Fruit fly (Drosophila melanogaster) whole organism, embryonic: ENCODE measurements around the gene CG9132.

ENCODE experiments used
- C15 ChIP-seq: fragments of 200-800 bp; sonication (Bioruptor generic); IDR thresholded peaks from 3 replicates; pipeline ENCODE4 v1.3.6; 2022; ENCODE audit warnings: missing biosample characterization, missing genetic modification characterization
- CG10209 ChIP-seq: fragments of 200-800 bp; sonication (Bioruptor generic); optimal IDR thresholded peaks from 3 replicates; lab custom pipeline; 2017; ENCODE audit warnings: missing biosample characterization, mild to moderate bottlenecking, missing genetic modification characterization, missing genetic modification reagents
- CG10274 ChIP-seq: fragments of 200-800 bp; sonication (Bioruptor generic); optimal IDR thresholded peaks from 3 replicates; lab custom pipeline; 2017; ENCODE audit warnings: missing biosample characterization, mild to moderate bottlenecking, missing genetic modification characterization
- CG12104 ChIP-seq: fragments of 200-800 bp; sonication (Bioruptor generic); optimal IDR thresholded peaks from 3 replicates; lab custom pipeline; 2016; ENCODE audit warnings: missing biosample characterization, missing genetic modification characterization
- CG13123 ChIP-seq: fragments of 200-800 bp; sonication (Bioruptor generic); optimal IDR thresholded peaks from 2 replicates; lab custom pipeline; 2016; ENCODE audit warnings: missing biosample characterization, missing genetic modification characterization
- CG15011 ChIP-seq: fragments of 200-800 bp; sonication (Bioruptor generic); optimal IDR thresholded peaks from 3 replicates; lab custom pipeline; 2018; ENCODE audit warnings: missing biosample characterization, mild to moderate bottlenecking, missing genetic modification characterization
- CG15696 ChIP-seq: fragments of 200-800 bp; sonication (Bioruptor generic); optimal IDR thresholded peaks from 2 replicates; lab custom pipeline; 2019; ENCODE audit warnings: missing biosample characterization, mild to moderate bottlenecking, missing genetic modification characterization, moderate library complexity
- CG16863 ChIP-seq: fragments of 200-800 bp; sonication (Bioruptor generic); optimal IDR thresholded peaks from 3 replicates; lab custom pipeline; 2016; ENCODE audit warnings: missing biosample characterization, missing genetic modification characterization
- CG17186 ChIP-seq: fragments of 200-800 bp; sonication (Bioruptor generic); optimal IDR thresholded peaks from 3 replicates; lab custom pipeline; 2017; ENCODE audit warnings: missing biosample characterization, missing genetic modification reagents, missing genetic modification characterization
- CG17359 ChIP-seq: fragments of 200-800 bp; sonication (Bioruptor generic); optimal IDR thresholded peaks from 3 replicates; lab custom pipeline; 2018; ENCODE audit warnings: missing biosample characterization, mild to moderate bottlenecking, missing genetic modification characterization, moderate library complexity
- CG17912 ChIP-seq: fragments of 200-800 bp; sonication (Bioruptor generic); optimal IDR thresholded peaks from 2 replicates; lab custom pipeline; 2018; ENCODE audit warnings: missing biosample characterization, mild to moderate bottlenecking, missing genetic modification characterization
- CG2202 ChIP-seq: fragments of 200-800 bp; sonication (Bioruptor generic); optimal IDR thresholded peaks from 2 replicates; lab custom pipeline; 2018; ENCODE audit warnings: missing biosample characterization, mild to moderate bottlenecking, missing genetic modification characterization
- CG31388 ChIP-seq: fragments of 200-800 bp; sonication (Bioruptor generic); optimal IDR thresholded peaks from 2 replicates; lab custom pipeline; 2016; ENCODE audit warnings: missing biosample characterization, missing genetic modification characterization
- CG3163 ChIP-seq: fragments of 200-800 bp; sonication (Bioruptor generic); optimal IDR thresholded peaks from 3 replicates; lab custom pipeline; 2016; ENCODE audit warnings: missing biosample characterization, missing genetic modification characterization
- CG3726 ChIP-seq: fragments of 200-800 bp; sonication (Bioruptor generic); IDR thresholded peaks from 3 replicates; pipeline ENCODE4, ENCODE4 v1.3.6; 2022; ENCODE audit warnings: missing biosample characterization, missing genetic modification characterization
- CG3995 ChIP-seq: fragments of 200-800 bp; sonication (Bioruptor generic); optimal IDR thresholded peaks from 3 replicates; lab custom pipeline; 2016; ENCODE audit warnings: missing biosample characterization, missing genetic modification characterization
- CG4328 ChIP-seq: fragments of 200-800 bp; sonication (Bioruptor generic); optimal IDR thresholded peaks from 3 replicates; lab custom pipeline; 2017; ENCODE audit warnings: missing biosample characterization, missing genetic modification reagents, missing genetic modification characterization
- CG5180 ChIP-seq: fragments of 200-800 bp; sonication (Bioruptor generic); optimal IDR thresholded peaks from 3 replicates; lab custom pipeline; 2017; ENCODE audit warnings: missing biosample characterization, missing genetic modification characterization, mild to moderate bottlenecking, moderate library complexity, missing genetic modification reagents
- CG8765 ChIP-seq: fragments of 200-800 bp; sonication (Bioruptor generic); IDR thresholded peaks from 2 replicates; pipeline ENCODE4 v1.3.6; 2022; ENCODE audit warnings: missing biosample characterization, missing genetic modification characterization
- CG9727 ChIP-seq: fragments of 200-800 bp; sonication (Bioruptor generic); optimal IDR thresholded peaks from 3 replicates; lab custom pipeline; 2017; ENCODE audit warnings: missing biosample characterization, mild to moderate bottlenecking, missing genetic modification characterization
- CHES-1-like ChIP-seq: fragments of 200-800 bp; sonication (Bioruptor generic); optimal IDR thresholded peaks from 2 replicates; lab custom pipeline; 2016; ENCODE audit warnings: missing biosample characterization, missing genetic modification characterization
- D19B ChIP-seq: fragments of 200-800 bp; sonication (Bioruptor generic); optimal IDR thresholded peaks from 2 replicates; lab custom pipeline; 2017; ENCODE audit warnings: missing biosample characterization, mild to moderate bottlenecking, missing genetic modification characterization
- Drgx ChIP-seq: fragments of 200-800 bp; sonication (Bioruptor generic); IDR thresholded peaks from 2 replicates; pipeline ENCODE4 v1.3.6; 2022; ENCODE audit warnings: missing biosample characterization, missing genetic modification characterization
- ERR ChIP-seq: fragments of 200-800 bp; sonication (Bioruptor generic); optimal IDR thresholded peaks from 2 replicates; lab custom pipeline; 2016; ENCODE audit warnings: missing biosample characterization, missing genetic modification characterization
- H15 ChIP-seq: fragments of 200-800 bp; sonication (Bioruptor generic); IDR thresholded peaks from 3 replicates; pipeline ENCODE4 v1.3.6; 2022; ENCODE audit warnings: missing biosample characterization, missing genetic modification characterization
- HLH54F ChIP-seq: fragments of 200-800 bp; sonication (Bioruptor generic); optimal IDR thresholded peaks from 3 replicates; lab custom pipeline; 2016; ENCODE audit warnings: missing biosample characterization, missing genetic modification characterization
- Hsf ChIP-seq: fragments of 200-800 bp; sonication (Bioruptor generic); optimal IDR thresholded peaks from 3 replicates; lab custom pipeline; 2016; ENCODE audit warnings: missing biosample characterization, missing genetic modification characterization
- NK7.1 ChIP-seq: fragments of 200-800 bp; sonication (Bioruptor generic); optimal IDR thresholded peaks from 3 replicates; lab custom pipeline; 2016; ENCODE audit warnings: missing biosample characterization, missing genetic modification characterization
- Nf-YB ChIP-seq: fragments of 200-800 bp; sonication (Bioruptor generic); optimal IDR thresholded peaks from 3 replicates; lab custom pipeline; 2019; ENCODE audit warnings: missing biosample characterization, mild to moderate bottlenecking, missing genetic modification characterization, moderate library complexity
- Optix ChIP-seq: fragments of 200-800 bp; sonication (Bioruptor generic); IDR thresholded peaks from 3 replicates; pipeline ENCODE4 v1.3.6; 2022; ENCODE audit warnings: missing biosample characterization, missing genetic modification characterization
- amos ChIP-seq: fragments of 200-800 bp; sonication (Bioruptor generic); IDR thresholded peaks from 2 replicates; pipeline ENCODE4 v1.3.6; 2022; ENCODE audit warnings: missing biosample characterization, missing genetic modification characterization; ENCODE audit not compliant: partially characterized antibody
- ash1 ChIP-seq: fragments of 200-800 bp; sonication (Bioruptor generic); optimal IDR thresholded peaks from 2 replicates; lab custom pipeline; 2018; ENCODE audit warnings: missing biosample characterization, mild to moderate bottlenecking, missing genetic modification characterization
- ato ChIP-seq: fragments of 200-800 bp; sonication (Bioruptor generic); IDR thresholded peaks from 2 replicates; pipeline ENCODE4 v1.3.6; 2022; ENCODE audit warnings: missing biosample characterization, missing genetic modification characterization; ENCODE audit not compliant: partially characterized antibody
- btn ChIP-seq: fragments of 200-800 bp; sonication (Bioruptor generic); optimal IDR thresholded peaks from 2 replicates; lab custom pipeline; 2016; ENCODE audit warnings: missing biosample characterization, missing genetic modification characterization
- dm ChIP-seq: fragments of 200-800 bp; sonication (Bioruptor generic); optimal IDR thresholded peaks from 3 replicates; lab custom pipeline; 2016; ENCODE audit warnings: missing biosample characterization, missing genetic modification characterization
- ewg ChIP-seq: fragments of 200-800 bp; sonication (Bioruptor generic); optimal IDR thresholded peaks from 3 replicates; lab custom pipeline; 2017; ENCODE audit warnings: mild to moderate bottlenecking, missing biosample characterization, missing genetic modification reagents, missing genetic modification characterization
- gce ChIP-seq: fragments of 200-800 bp; sonication (Bioruptor generic); IDR thresholded peaks from 3 replicates; pipeline ENCODE4 v1.3.6; 2022; ENCODE audit warnings: missing biosample characterization, missing genetic modification characterization
- grau ChIP-seq: fragments of 200-800 bp; optimal IDR thresholded peaks from 3 replicates; lab custom pipeline; 2019; ENCODE audit warnings: missing biosample characterization, mild to moderate bottlenecking, missing genetic modification characterization, moderate library complexity
- grn ChIP-seq: fragments of 200-800 bp; sonication (Bioruptor generic); optimal IDR thresholded peaks from 3 replicates; lab custom pipeline; 2017; ENCODE audit warnings: missing biosample characterization, missing genetic modification characterization
- jumu ChIP-seq: fragments of 200-800 bp; sonication (Bioruptor generic); optimal IDR thresholded peaks from 3 replicates; lab custom pipeline; 2016; ENCODE audit warnings: missing biosample characterization, missing genetic modification characterization
- lbe ChIP-seq: fragments of 200-800 bp; sonication (Bioruptor generic); optimal IDR thresholded peaks from 2 replicates; lab custom pipeline; 2016; ENCODE audit warnings: missing biosample characterization, mild to moderate bottlenecking, missing genetic modification characterization
- mld ChIP-seq: fragments of 200-800 bp; sonication (Bioruptor generic); IDR thresholded peaks from 3 replicates; pipeline ENCODE4 v1.3.6; 2022; ENCODE audit warnings: missing biosample characterization, missing genetic modification characterization; ENCODE audit not compliant: partially characterized antibody
- oc ChIP-seq: fragments of 200-800 bp; sonication (Bioruptor generic); optimal IDR thresholded peaks from 2 replicates; lab custom pipeline; 2018; ENCODE audit warnings: missing biosample characterization, mild to moderate bottlenecking, missing genetic modification characterization, moderate library complexity
- peb ChIP-seq: fragments of 200-800 bp; sonication (Bioruptor generic); IDR thresholded peaks from 2 replicates; pipeline ENCODE4 v1.3.6; 2022; ENCODE audit warnings: missing biosample characterization, missing genetic modification characterization
- sim ChIP-seq: fragments of 200-800 bp; sonication (Bioruptor generic); IDR thresholded peaks from 2 replicates; pipeline ENCODE4 v1.3.6; 2022; ENCODE audit warnings: missing biosample characterization, missing genetic modification characterization
- sob ChIP-seq: fragments of 200-800 bp; sonication (Bioruptor generic); IDR thresholded peaks from 2 replicates; pipeline ENCODE4 v1.3.6; 2022; ENCODE audit warnings: missing biosample characterization, missing genetic modification characterization
- tx ChIP-seq: fragments of 200-800 bp; sonication (Bioruptor generic); optimal IDR thresholded peaks from 2 replicates; lab custom pipeline; 2016; ENCODE audit warnings: missing biosample characterization, missing genetic modification characterization
- zf30C ChIP-seq: fragments of 200-800 bp; sonication (Bioruptor generic); optimal IDR thresholded peaks from 3 replicates; lab custom pipeline; 2018; ENCODE audit warnings: missing biosample characterization, mild to moderate bottlenecking, missing genetic modification characterization

Gene CG9132

dm6 chrX:16848978-16849377, 48.5 kb upstream of the CG9132 start (continued):
- TF ChIP-seq tx (no peak), amos (GFP tag; lab: Robert Waterston, UW) (no peak), CG10209 (GFP tag; lab: Kevin White, UChicago) (no peak), CG13123 (GFP tag; lab: Kevin White, UChicago) (no peak), mld (GFP tag; lab: Robert Waterston, UW) (no peak), C15 (GFP tag; lab: Robert Waterston, UW) (no peak), H15 (GFP tag; lab: Robert Waterston, UW) (no peak), btn (GFP tag; lab: Kevin White, UChicago) (no peak), CG31388 (GFP tag; lab: Kevin White, UChicago) (no peak), CG2202 (tag; lab: Kevin White, UChicago) (no peak), CG15696 (tag; lab: Kevin White, UChicago) (no peak), CG16863 (no peak), CG3163 (GFP tag; lab: Kevin White, UChicago) (no peak), Drgx (no peak), NK7.1 (GFP tag; lab: Kevin White, UChicago) (no peak), CG10274 (GFP tag; lab: Kevin White, UChicago) (peak; percentile 64), D19B (no peak), CG5180 (no peak), Optix (GFP tag; lab: Robert Waterston, UW) (no peak), CG12104 (GFP tag; lab: Kevin White, UChicago) (no peak), lbe (GFP tag; lab: Kevin White, UChicago) (no peak), CG17186 (GFP tag; lab: Kevin White, UChicago) (no peak), CG15011 (GFP tag; lab: Kevin White, UChicago) (no peak), Nf-YB (GFP tag; lab: Kevin White, UChicago) (no peak), oc (tag; lab: Kevin White, UChicago) (no peak), zf30C (GFP tag; lab: Kevin White, UChicago) (no peak), ewg (GFP tag; lab: Kevin White, UChicago) (no peak), CG9727 (GFP tag; lab: Kevin White, UChicago) (no peak), CHES-1-like (no peak), grau (no peak), HLH54F (GFP tag; lab: Kevin White, UChicago) (no peak), ash1 (GFP tag; lab: Kevin White, UChicago) (no peak), sim (GFP tag; lab: Robert Waterston, UW) (no peak), CG17359 (tag; lab: Kevin White, UChicago) (peak; percentile 27), CG3726 (no peak), CG4328 (GFP tag; lab: Kevin White, UChicago) (no peak), ato (GFP tag; lab: Robert Waterston, UW) (no peak), dm (GFP tag; lab: Kevin White, UChicago) (no peak), peb (GFP tag; lab: Robert Waterston, UW) (0 out of 2 replicates have a peak, but pooled peaks have one; percentile 13), CG3995 (GFP tag; lab: Kevin White, UChicago) (no peak), Hsf (GFP tag; lab: Kevin White, UChicago) (no peak), CG17912 (GFP tag; lab: Kevin White, UChicago) (no peak), jumu (GFP tag; lab: Kevin White, UChicago) (no peak), sob (GFP tag; lab: Robert Waterston, UW) (no peak), ERR (GFP tag; lab: Kevin White, UChicago) (no peak), gce (GFP tag; lab: Robert Waterston, UW) (no peak), CG8765 (GFP tag; lab: Robert Waterston, UW) (no peak), grn (GFP tag; lab: Kevin White, UChicago) (no peak)
